Worm (Caenorhabditis elegans): ENCODE data around the gene EGAP4.1.
A peak's percentile ranks its signal among the peaks of the same experiment; 100 is the strongest.

DNA sequence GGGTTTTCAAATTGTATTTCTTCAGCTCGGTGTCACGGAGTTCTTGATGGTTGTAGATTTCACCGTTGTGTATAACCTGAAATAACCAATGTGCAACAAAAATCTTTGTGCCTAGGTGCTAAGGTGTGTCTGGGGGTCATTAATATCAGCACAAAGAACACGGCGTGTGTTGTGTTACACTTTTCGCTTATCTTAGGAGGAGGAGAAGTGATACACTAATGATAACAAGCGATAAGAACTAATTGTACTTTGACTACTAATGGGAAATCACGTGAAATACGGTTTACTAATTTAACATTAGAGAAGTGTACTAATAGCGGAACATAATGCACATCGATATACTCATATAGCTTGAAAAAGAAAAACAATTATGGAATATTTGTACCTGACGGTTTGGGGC is 23.0 kb upstream of the EGAP4.1 start:
- TF ChIP-seq syd-9 (tag; optimal IDR thresholded peaks at IDR 0.05) (no peak), ceh-45 (GFP tag; IDR thresholded peaks at IDR 0.05) (no peak), ama-1 (optimal IDR thresholded peaks at IDR 0.05) (no peak), ceh-18 (tag; optimal IDR thresholded peaks at IDR 0.05) (no peak), npax-4 (tag; optimal IDR thresholded peaks at IDR 0.05) (no peak), nfya-1 (tag; optimal IDR thresholded peaks at IDR 0.05) (no peak), fkh-6 (tag; optimal IDR thresholded peaks at IDR 0.05) (no peak), odd-2 (tag; optimal IDR thresholded peaks at IDR 0.05) (no peak), lim-6 (tag; optimal IDR thresholded peaks at IDR 0.05) (no peak), ceh-2 (tag; optimal IDR thresholded peaks at IDR 0.05) (no peak), ahr-1 (tag; optimal IDR thresholded peaks at IDR 0.05) (no peak), elt-2 (tag; optimal IDR thresholded peaks at IDR 0.05) (peak; percentile 95), F13H6.1 (tag; optimal IDR thresholded peaks at IDR 0.05) (no peak)

All from whole organism, late embryonic.